Fruit fly (Drosophila melanogaster): ENCODE results near the gene CG33928.
A peak's percentile ranks its signal among the peaks of the same experiment; 100 is the strongest.

CG33928 gene

dm6 chr2L:17480943-17481580 is 44.7 kb upstream of the CG33928 start, which contains the start of the genes fws and Lamtor3 (continued):
- TF ChIP-seq bbx (GFP tag; IDR thresholded peaks at IDR 0.05; ENCODE audit: partially characterized antibody): no peak
- TF ChIP-seq CG31388 (GFP tag; optimal IDR thresholded peaks at IDR 0.05): peak; percentile 93
- TF ChIP-seq rib (GFP tag; IDR thresholded peaks at IDR 0.05): peak; percentile 98
- TF ChIP-seq CG6254 (GFP tag; optimal IDR thresholded peaks at IDR 0.05): peak; percentile 94
- TF ChIP-seq Eip74EF (GFP tag; optimal IDR thresholded peaks at IDR 0.05): peak in 1 of 2 experiments; percentile 95
- peak; percentile 99 for TF ChIP-seq Rx (GFP tag; IDR thresholded peaks at IDR 0.05)
- TF ChIP-seq CG2202 (tag; optimal IDR thresholded peaks at IDR 0.05): peak; percentile 98
- TF ChIP-seq MBD-R2 (GFP tag; IDR thresholded peaks at IDR 0.05): peak; percentile 100
- peak; percentile 19 for TF ChIP-seq CG17912 (GFP tag; optimal IDR thresholded peaks at IDR 0.05)
- TF ChIP-seq sug (tag; optimal IDR thresholded peaks at IDR 0.05): peak; percentile 84
- TF ChIP-seq bsh (GFP tag; optimal IDR thresholded peaks at IDR 0.05): peak; percentile 95 to 99
- peak; percentile 96 for TF ChIP-seq CG13296 (GFP tag; optimal IDR thresholded peaks at IDR 0.05)
- peak; percentile 88 for TF ChIP-seq CG13123 (GFP tag; optimal IDR thresholded peaks at IDR 0.05)
- peak; percentile 65 for TF ChIP-seq dm (GFP tag; optimal IDR thresholded peaks at IDR 0.05)
- TF ChIP-seq tio (GFP tag; optimal IDR thresholded peaks at IDR 0.05): peak; percentile 94
- TF ChIP-seq CG9817 (tag; optimal IDR thresholded peaks at IDR 0.05): peak; percentile 97
- TF ChIP-seq CG14860 (GFP tag; IDR thresholded peaks at IDR 0.05; ENCODE audit: partially characterized antibody): peak; percentile 59; the same call in 1 of the 3 replicates
- TF ChIP-seq Fer2 (tag; optimal IDR thresholded peaks at IDR 0.05): peak; percentile 96
- TF ChIP-seq slbo (GFP tag; IDR thresholded peaks at IDR 0.05): peak; percentile 100
- peak; percentile 98 for TF ChIP-seq CG18599 (GFP tag; optimal IDR thresholded peaks at IDR 0.05)
- peak; percentile 66 for TF ChIP-seq ftz-f1 (GFP tag; optimal IDR thresholded peaks at IDR 0.05)
- peak; percentile 99 for TF ChIP-seq CG8765 (GFP tag; IDR thresholded peaks at IDR 0.05)
- peak; percentile 93 for TF ChIP-seq CG17802 (tag; optimal IDR thresholded peaks at IDR 0.05)
- TF ChIP-seq CG6854 (GFP tag; optimal IDR thresholded peaks at IDR 0.05): peak; percentile 93
- TF ChIP-seq pros (GFP tag; optimal IDR thresholded peaks at IDR 0.05): no peak
- TF ChIP-seq Nf-YC (tag; optimal IDR thresholded peaks at IDR 0.05): peak; percentile 68
- peak; percentile 95 for TF ChIP-seq MTF-1 (GFP tag; optimal IDR thresholded peaks at IDR 0.05; ENCODE audit: borderline replicate concordance)
- peak; percentile 98 for TF ChIP-seq gsb-n (tag; optimal IDR thresholded peaks at IDR 0.05)
- peak; percentile 96 for TF ChIP-seq ham (GFP tag; IDR thresholded peaks at IDR 0.05)
- TF ChIP-seq chinmo (GFP tag; IDR thresholded peaks at IDR 0.05; ENCODE audit: partially characterized antibody): 0 out of 4 replicates have a peak, but pooled peaks have one; percentile 14
- peak; percentile 75 for TF ChIP-seq Elba2 (GFP tag; optimal IDR thresholded peaks at IDR 0.05)
- peak; percentile 79 for TF ChIP-seq CG34376 (GFP tag; optimal IDR thresholded peaks at IDR 0.05)
- TF ChIP-seq lov (optimal IDR thresholded peaks at IDR 0.05): no peak
- TF ChIP-seq lov (GFP tag; IDR thresholded peaks at IDR 0.05): peak; percentile 99
- peak; percentile 30 for TF ChIP-seq btn (GFP tag; optimal IDR thresholded peaks at IDR 0.05)
- peak; percentile 99 for TF ChIP-seq Xrp1 (GFP tag; IDR thresholded peaks at IDR 0.05)
- peak; percentile 93 for TF ChIP-seq fd64A (GFP tag; optimal IDR thresholded peaks at IDR 0.05)
- TF ChIP-seq abd-A (tag; optimal IDR thresholded peaks at IDR 0.05): no peak

dm6 chr2L:17477710-17478109 is 41.3 kb upstream of the CG33928 start, which contains the start of gene cass:
cass (minus strand) TSS chr2L:17477888.
- TF ChIP-seq CG17359 (tag; optimal IDR thresholded peaks at IDR 0.05) (no peak), tna (GFP tag; IDR thresholded peaks at IDR 0.05; ENCODE audit: partially characterized antibody) (peak; percentile 81), CG33213 (GFP tag; optimal IDR thresholded peaks at IDR 0.05) (no peak), CG14710 (tag; optimal IDR thresholded peaks at IDR 0.05) (peak; percentile 54), hkb (optimal IDR thresholded peaks at IDR 0.05) (no peak), hkb (GFP tag; IDR thresholded peaks at IDR 0.05) (no peak), CG17361 (GFP tag; IDR thresholded peaks at IDR 0.05) (0 out of 3 replicates have a peak, but pooled peaks have one; percentile 18), CG10431 (GFP tag; optimal IDR thresholded peaks at IDR 0.05) (no peak), CG10267 (tag; optimal IDR thresholded peaks at IDR 0.05) (peak; percentile 62), vnd (GFP tag; IDR thresholded peaks at IDR 0.05; ENCODE audit: partially characterized antibody) (peak; percentile 88), inv (GFP tag; IDR thresholded peaks at IDR 0.05; ENCODE audit: partially characterized antibody) (peak; percentile 85), CG34224 (GFP tag; IDR thresholded peaks at IDR 0.05; ENCODE audit: partially characterized antibody) (peak; percentile 92), CG32767 (GFP tag; IDR thresholded peaks at IDR 0.05) (0 out of 2 replicates have a peak, but pooled peaks have one; percentile 17)
